Worm (Caenorhabditis elegans): ENCODE results near the gene F20D6.12.

F20D6.12 gene

DNA sequence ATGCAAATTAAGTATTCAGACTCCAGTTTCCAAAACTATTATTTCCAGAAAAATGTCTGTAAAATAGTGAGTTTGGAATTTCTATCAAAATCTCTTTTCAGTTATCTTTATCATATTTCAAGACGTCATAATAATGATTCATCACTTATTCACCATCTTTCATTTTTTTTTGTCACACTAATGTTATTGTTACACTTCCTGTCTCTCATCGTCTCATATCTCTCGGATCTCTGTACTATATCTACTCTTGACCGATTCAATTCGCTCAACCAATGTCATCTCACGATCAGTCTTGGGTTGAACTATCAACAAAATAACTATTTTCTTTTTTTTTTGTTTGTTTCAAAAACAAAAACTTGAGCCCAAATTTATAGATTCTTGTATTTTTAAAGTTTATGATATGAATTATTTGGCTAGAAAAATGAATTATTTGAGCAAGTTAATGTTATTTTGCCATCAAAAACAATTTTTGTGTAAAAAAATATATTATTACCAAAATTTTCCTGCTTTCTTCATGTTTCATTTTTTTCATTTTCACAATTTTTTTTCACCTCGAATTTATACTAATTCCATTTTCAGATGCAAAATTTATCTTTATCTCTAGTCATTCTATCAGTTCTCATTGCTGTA is 11.4 kb upstream of the F20D6.12 start, which contains the start of gene cri-2:
Gene cri-2, plus strand, starts transcription at position 580 of the 630 bp plus-strand sequence.
- TF ChIP-seq hmg-4 (GFP tag; optimal IDR thresholded peaks at IDR 0.05) (no peak), pes-1 (GFP tag; IDR thresholded peaks at IDR 0.05) (no peak), sea-1 (GFP tag; conservative IDR thresholded peaks at IDR 0.05) (no peak), hmbx-1 (tag; optimal IDR thresholded peaks at IDR 0.05) (no peak), ceh-36 (tag; optimal IDR thresholded peaks at IDR 0.05) (no peak), ceh-13 (GFP tag; optimal IDR thresholded peaks at IDR 0.05) (no peak), hnd-1 (tag; optimal IDR thresholded peaks at IDR 0.05) (no peak), aly-1 (tag; optimal IDR thresholded peaks at IDR 0.05) (no peak), ama-1 (optimal IDR thresholded peaks at IDR 0.05) (no peak), B0310.2 (tag; optimal IDR thresholded peaks at IDR 0.05) (no peak), tra-4 (tag; optimal IDR thresholded peaks at IDR 0.05) (no peak), F13C5.2 (tag; optimal IDR thresholded peaks at IDR 0.05) (no peak), tbx-37 (GFP tag; conservative IDR thresholded peaks at IDR 0.05) (no peak), tbx-11 (GFP tag; IDR thresholded peaks at IDR 0.05) (no peak), flt-1 (GFP tag; IDR thresholded peaks at IDR 0.05) (no peak)

DNA sequence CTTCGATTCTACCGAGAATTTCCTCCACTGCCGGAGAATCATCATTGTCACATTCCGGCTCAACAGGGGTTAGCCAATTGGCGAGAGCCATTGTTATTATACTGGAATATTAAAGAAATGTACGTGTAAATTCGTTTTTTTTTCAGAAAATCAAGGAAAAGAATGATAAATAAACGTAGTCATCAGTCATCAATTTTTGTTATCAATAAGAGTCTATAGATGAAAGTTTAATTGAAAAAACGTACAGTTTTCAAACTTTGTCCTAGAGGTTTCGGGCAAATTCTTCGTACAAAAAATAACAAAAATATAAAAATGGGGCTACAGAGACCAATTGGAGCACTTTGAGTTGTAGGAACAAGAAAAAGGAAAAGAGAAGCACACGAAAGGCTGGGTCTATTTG is 9.1 kb upstream of the F20D6.12 start, which contains the start of gene F20D6.11:
Gene F20D6.11, minus strand, starts transcription at position 101 of the 400 bp plus-strand sequence.
- TF ChIP-seq ama-1 (optimal IDR thresholded peaks at IDR 0.05) (no peak), tra-4 (tag; optimal IDR thresholded peaks at IDR 0.05) (no peak), hnd-1 (tag; optimal IDR thresholded peaks at IDR 0.05) (no peak), tbx-11 (GFP tag; IDR thresholded peaks at IDR 0.05) (no peak), tbx-37 (GFP tag; conservative IDR thresholded peaks at IDR 0.05) (no peak)

DNA sequence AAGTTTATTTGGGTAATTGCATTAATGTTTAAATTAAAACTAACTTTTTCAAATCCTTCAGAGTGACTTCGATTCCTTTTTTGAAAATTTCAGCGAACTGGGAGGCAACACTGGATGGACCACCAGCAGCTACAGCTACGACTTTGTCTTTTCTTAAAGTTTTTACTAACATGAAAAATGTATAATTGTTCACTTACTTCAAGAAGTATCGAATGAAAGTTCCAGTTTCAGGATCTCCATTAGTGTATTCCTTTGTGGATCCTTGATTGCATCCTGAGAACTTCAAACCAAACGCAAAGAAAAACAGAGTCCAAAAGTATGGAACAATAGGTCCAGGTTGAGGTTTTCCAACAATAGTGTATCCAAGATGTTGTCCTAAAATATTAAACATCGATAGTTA is 7.1 kb upstream of the F20D6.12 start:
- TF ChIP-seq B0310.2 (tag; optimal IDR thresholded peaks at IDR 0.05) (no peak), hmbx-1 (tag; optimal IDR thresholded peaks at IDR 0.05) (no peak), hmg-4 (GFP tag; optimal IDR thresholded peaks at IDR 0.05) (no peak), ceh-13 (GFP tag; optimal IDR thresholded peaks at IDR 0.05) (no peak), tra-4 (tag; optimal IDR thresholded peaks at IDR 0.05) (no peak), scrt-1 (GFP tag; IDR thresholded peaks at IDR 0.05) (no peak), ama-1 (optimal IDR thresholded peaks at IDR 0.05) (no peak), hnd-1 (tag; optimal IDR thresholded peaks at IDR 0.05) (no peak), F13C5.2 (tag; optimal IDR thresholded peaks at IDR 0.05) (no peak), ceh-36 (tag; optimal IDR thresholded peaks at IDR 0.05) (no peak), tbx-37 (GFP tag; conservative IDR thresholded peaks at IDR 0.05) (no peak), pes-1 (GFP tag; IDR thresholded peaks at IDR 0.05) (no peak), ets-7 (tag; optimal IDR thresholded peaks at IDR 0.05) (no peak)

DNA sequence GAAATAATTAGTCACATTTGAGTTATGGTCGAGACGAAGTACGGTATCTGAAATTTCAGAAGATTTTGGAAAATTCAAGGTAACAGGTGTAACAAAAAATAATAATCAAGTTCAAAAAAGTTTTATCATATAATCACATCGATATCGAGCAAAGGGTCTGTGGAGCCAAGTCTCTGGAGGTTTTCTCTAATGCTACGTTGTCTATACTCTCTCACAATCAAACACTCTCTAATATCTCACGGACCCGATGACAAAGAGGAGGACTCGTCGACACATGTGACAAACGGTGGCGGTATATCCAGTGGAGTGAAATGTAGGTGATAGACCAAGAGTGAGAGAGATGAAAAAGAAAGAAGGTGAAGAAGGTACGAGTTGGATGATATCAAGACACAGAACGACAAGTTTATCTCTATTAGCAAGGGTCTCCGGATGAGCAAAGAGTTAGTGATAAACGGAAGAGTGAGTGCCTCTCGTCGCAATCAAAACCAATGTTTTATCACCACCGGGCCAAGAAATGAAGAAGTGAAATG is 6.0 kb upstream of the F20D6.12 start, which contains the start of gene F20D6.10:
Gene F20D6.10, minus strand, starts transcription at position 51 of the 530 bp plus-strand sequence.
- no peak for TF ChIP-seq tbx-11 (GFP tag; IDR thresholded peaks at IDR 0.05)
- no peak for TF ChIP-seq tbx-37 (GFP tag; conservative IDR thresholded peaks at IDR 0.05)
- no peak for TF ChIP-seq hmg-4 (GFP tag; optimal IDR thresholded peaks at IDR 0.05)
- TF ChIP-seq scrt-1 (GFP tag; IDR thresholded peaks at IDR 0.05): no peak
- no peak for TF ChIP-seq sea-1 (GFP tag; conservative IDR thresholded peaks at IDR 0.05)
- no peak for TF ChIP-seq B0310.2 (tag; optimal IDR thresholded peaks at IDR 0.05)
- no peak for TF ChIP-seq hnd-1 (tag; optimal IDR thresholded peaks at IDR 0.05)
- TF ChIP-seq hmbx-1 (tag; optimal IDR thresholded peaks at IDR 0.05): no peak
- no peak for TF ChIP-seq aly-1 (tag; optimal IDR thresholded peaks at IDR 0.05)
- TF ChIP-seq flt-1 (GFP tag; IDR thresholded peaks at IDR 0.05): no peak
- no peak for TF ChIP-seq F13C5.2 (tag; optimal IDR thresholded peaks at IDR 0.05)
- no peak for TF ChIP-seq ama-1 (optimal IDR thresholded peaks at IDR 0.05)
- no peak for TF ChIP-seq ets-7 (tag; optimal IDR thresholded peaks at IDR 0.05)
- no peak for TF ChIP-seq ceh-36 (tag; optimal IDR thresholded peaks at IDR 0.05)
- no peak for TF ChIP-seq ceh-13 (GFP tag; optimal IDR thresholded peaks at IDR 0.05)

DNA sequence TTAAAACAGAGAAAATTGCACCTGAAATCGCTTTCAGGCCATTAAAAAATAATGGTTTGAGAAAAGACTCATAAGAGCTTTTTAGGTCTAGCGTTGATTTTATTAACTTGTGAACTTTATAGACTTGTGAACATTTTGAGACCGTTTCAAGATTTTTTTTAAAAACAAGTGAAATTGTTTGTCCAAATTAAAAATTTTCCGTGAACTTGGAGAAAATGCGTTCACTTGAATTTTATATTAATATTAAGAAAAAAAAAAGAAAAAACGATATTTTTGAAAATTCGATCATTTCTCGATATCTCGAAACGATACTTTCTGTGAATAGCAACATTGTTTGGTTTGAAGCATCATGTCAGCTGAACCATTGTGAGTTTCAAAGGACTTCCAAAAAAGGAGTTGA is 514 bp upstream of the F20D6.12 start, which contains the start of gene F20D6.1:
Gene F20D6.1, plus strand, starts transcription at position 301 of the 400 bp plus-strand sequence.
- no peak for TF ChIP-seq hnd-1 (tag; optimal IDR thresholded peaks at IDR 0.05)
- no peak for TF ChIP-seq F13C5.2 (tag; optimal IDR thresholded peaks at IDR 0.05)
- no peak for TF ChIP-seq hmg-4 (GFP tag; optimal IDR thresholded peaks at IDR 0.05)
- TF ChIP-seq tra-4 (tag; optimal IDR thresholded peaks at IDR 0.05): no peak
- no peak for TF ChIP-seq tbx-11 (GFP tag; IDR thresholded peaks at IDR 0.05)
- TF ChIP-seq ets-7 (tag; optimal IDR thresholded peaks at IDR 0.05): no peak
- no peak for TF ChIP-seq hmbx-1 (tag; optimal IDR thresholded peaks at IDR 0.05)
- TF ChIP-seq tbx-37 (GFP tag; conservative IDR thresholded peaks at IDR 0.05): no peak
- TF ChIP-seq ceh-36 (tag; optimal IDR thresholded peaks at IDR 0.05): no peak
- no peak for TF ChIP-seq ama-1 (optimal IDR thresholded peaks at IDR 0.05)
- no peak for TF ChIP-seq aly-1 (tag; optimal IDR thresholded peaks at IDR 0.05)
- no peak for TF ChIP-seq pes-1 (GFP tag; IDR thresholded peaks at IDR 0.05)
- no peak for TF ChIP-seq ceh-13 (GFP tag; optimal IDR thresholded peaks at IDR 0.05)
- no peak for TF ChIP-seq scrt-1 (GFP tag; IDR thresholded peaks at IDR 0.05)
- no peak for TF ChIP-seq flt-1 (GFP tag; IDR thresholded peaks at IDR 0.05)
- TF ChIP-seq B0310.2 (tag; optimal IDR thresholded peaks at IDR 0.05): no peak
- TF ChIP-seq sea-1 (GFP tag; conservative IDR thresholded peaks at IDR 0.05): no peak

DNA sequence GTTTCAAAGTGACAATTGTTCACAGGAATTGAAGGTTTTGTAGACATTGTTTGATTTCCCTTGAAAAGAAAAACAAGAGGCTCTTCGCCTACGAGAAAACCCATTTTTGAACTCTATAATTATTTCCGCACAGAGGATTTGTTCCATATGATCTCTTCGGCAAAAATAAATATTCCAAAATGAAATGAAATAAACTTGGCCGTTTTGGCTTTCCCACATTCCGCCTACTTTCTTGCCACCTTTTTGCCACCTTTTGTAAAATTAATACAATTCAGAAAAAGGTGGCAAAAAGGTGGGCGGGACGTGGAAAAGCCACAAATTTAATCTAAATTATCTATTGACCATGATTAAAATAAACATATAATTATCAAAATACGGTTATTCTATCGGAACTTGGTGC is 1.5 kb downstream of the F20D6.12 start, which contains the start of gene F20D6.15:
Gene F20D6.15, minus strand, starts transcription at position 47 of the 400 bp plus-strand sequence.
- TF ChIP-seq tbx-11 (GFP tag; IDR thresholded peaks at IDR 0.05): no peak
- no peak for TF ChIP-seq sea-1 (GFP tag; conservative IDR thresholded peaks at IDR 0.05)
- TF ChIP-seq ceh-36 (tag; optimal IDR thresholded peaks at IDR 0.05): no peak

DNA sequence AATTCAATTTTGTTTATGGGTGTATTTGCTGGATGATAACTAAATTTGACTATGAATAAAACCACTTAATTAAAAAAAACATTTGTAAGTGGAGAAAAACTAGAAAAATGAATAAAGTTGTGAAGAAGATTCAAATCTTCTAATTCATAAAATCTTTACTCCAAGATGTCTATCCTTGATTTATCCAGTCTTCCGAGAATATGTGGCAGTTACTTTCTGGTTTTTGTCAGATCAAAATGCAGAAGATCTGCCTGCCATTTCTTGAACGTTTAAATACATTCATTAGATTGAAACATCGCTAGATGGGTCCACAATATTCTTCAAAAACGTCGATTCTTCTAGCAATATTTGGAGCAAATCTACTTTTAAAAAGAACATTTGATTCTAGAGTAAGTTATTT is 4.2 kb downstream of the F20D6.12 start, which contains the start of gene F20D6.2:
Gene F20D6.2, plus strand, starts transcription at position 301 of the 400 bp plus-strand sequence.
- TF ChIP-seq ceh-13 (GFP tag; optimal IDR thresholded peaks at IDR 0.05) (no peak), F13C5.2 (tag; optimal IDR thresholded peaks at IDR 0.05) (no peak), tra-4 (tag; optimal IDR thresholded peaks at IDR 0.05) (no peak), ceh-36 (tag; optimal IDR thresholded peaks at IDR 0.05) (no peak), ets-7 (tag; optimal IDR thresholded peaks at IDR 0.05) (no peak), hmbx-1 (tag; optimal IDR thresholded peaks at IDR 0.05) (no peak), ama-1 (optimal IDR thresholded peaks at IDR 0.05) (no peak), B0310.2 (tag; optimal IDR thresholded peaks at IDR 0.05) (no peak), pes-1 (GFP tag; IDR thresholded peaks at IDR 0.05) (no peak), flt-1 (GFP tag; IDR thresholded peaks at IDR 0.05) (no peak), tbx-11 (GFP tag; IDR thresholded peaks at IDR 0.05) (no peak), sea-1 (GFP tag; conservative IDR thresholded peaks at IDR 0.05) (no peak), scrt-1 (GFP tag; IDR thresholded peaks at IDR 0.05) (no peak), hmg-4 (GFP tag; optimal IDR thresholded peaks at IDR 0.05) (no peak), hnd-1 (tag; optimal IDR thresholded peaks at IDR 0.05) (no peak), tbx-37 (GFP tag; conservative IDR thresholded peaks at IDR 0.05) (no peak), aly-1 (tag; optimal IDR thresholded peaks at IDR 0.05) (no peak)
